Worm (Caenorhabditis elegans) whole organism, young adult: ENCODE data around the gene tsp-8.

ENCODE experiments used
- B0019.2 ChIP-seq: fragments of 200-800 bp; sonication (Bioruptor generic); conservative IDR thresholded peaks from 2 replicates; pipeline ENCODE4 v1.3.6; 2022; ENCODE audit warnings: missing genetic modification reagents, missing genetic modification characterization, missing compliant biosample characterization
- B0035.1 ChIP-seq: sonication (generic microtip); optimal IDR thresholded peaks from 2 replicates; lab custom pipeline; 2016; ENCODE audit warnings: missing genetic modification characterization, mild to moderate bottlenecking, missing compliant biosample characterization, missing genotype, missing genetic modification reagents
- F10E7.11 ChIP-seq: sonication (generic microtip); optimal IDR thresholded peaks from 2 replicates; lab custom pipeline; 2017; ENCODE audit warnings: mild to moderate bottlenecking, missing genetic modification characterization, moderate library complexity, missing compliant biosample characterization
- F22D6.2 ChIP-seq: sonication (generic microtip); optimal IDR thresholded peaks from 2 replicates; lab custom pipeline; 2016; ENCODE audit warnings: mild to moderate bottlenecking, missing genetic modification characterization, missing compliant biosample characterization
- F33H1.4 ChIP-seq: fragments of 200-800 bp; sonication (Bioruptor generic); IDR thresholded peaks from 2 replicates; pipeline ENCODE4 v1.3.6; 2022; ENCODE audit warnings: missing genetic modification reagents, missing genetic modification characterization, missing compliant biosample characterization
- F57A8.1 ChIP-seq: fragments of 200-800 bp; sonication (Bioruptor generic); optimal IDR thresholded peaks from 2 replicates; lab custom pipeline; 2018; ENCODE audit warnings: mild to moderate bottlenecking, missing genetic modification characterization, moderate library complexity, missing compliant biosample characterization
- F57C9.4 ChIP-seq: sonication (generic microtip); optimal IDR thresholded peaks from 2 replicates; lab custom pipeline; 2017; ENCODE audit warnings: mild to moderate bottlenecking, missing genetic modification characterization, missing compliant biosample characterization
- T07F8.4 ChIP-seq: sonication (generic microtip); optimal IDR thresholded peaks from 2 replicates; lab custom pipeline; 2016; ENCODE audit warnings: mild to moderate bottlenecking, missing genetic modification characterization, moderate library complexity, missing compliant biosample characterization
- ZK185.1 ChIP-seq: sonication (generic microtip); optimal IDR thresholded peaks from 2 replicates; lab custom pipeline; 2016; ENCODE audit warnings: mild to moderate bottlenecking, missing genetic modification characterization, missing compliant biosample characterization; ENCODE audit not compliant: poor library complexity, severe bottlenecking
- athp-1 ChIP-seq: sonication (generic microtip); optimal IDR thresholded peaks from 2 replicates; lab custom pipeline; 2017; ENCODE audit warnings: mild to moderate bottlenecking, missing genetic modification characterization, missing compliant biosample characterization
- attf-3 ChIP-seq: fragments of 200-800 bp; sonication (Bioruptor generic); conservative IDR thresholded peaks from 2 replicates; pipeline ENCODE4 v1.3.6; 2022; ENCODE audit warnings: missing genetic modification reagents, missing genetic modification characterization, missing compliant biosample characterization
- attf-5 ChIP-seq: fragments of 200-800 bp; sonication (Bioruptor generic); optimal IDR thresholded peaks from 2 replicates; lab custom pipeline; 2018; ENCODE audit warnings: mild to moderate bottlenecking, missing genetic modification characterization, missing compliant biosample characterization
- bed-2 ChIP-seq: fragments of 200-800 bp; sonication (Bioruptor generic); IDR thresholded peaks from 2 replicates; pipeline ENCODE4 v1.3.6; 2022; ENCODE audit warnings: missing genetic modification reagents, missing genetic modification characterization, missing compliant biosample characterization
- ceh-100 ChIP-seq: fragments of 200-800 bp; sonication (Bioruptor generic); IDR thresholded peaks from 2 replicates; pipeline ENCODE4 v1.3.6; 2022; ENCODE audit warnings: missing genetic modification reagents, missing genetic modification characterization, missing compliant biosample characterization
- ceh-40 ChIP-seq: fragments of 200-800 bp; sonication (Bioruptor generic); IDR thresholded peaks from 2 replicates; pipeline ENCODE4 v1.3.6; 2022; ENCODE audit warnings: missing genetic modification characterization, missing compliant biosample characterization
- chd-7 ChIP-seq: sonication (generic microtip); optimal IDR thresholded peaks from 2 replicates; lab custom pipeline; 2016; ENCODE audit warnings: mild to moderate bottlenecking, missing genetic modification characterization, moderate library complexity, missing compliant biosample characterization
- die-1 ChIP-seq: sonication (generic microtip); optimal IDR thresholded peaks from 2 replicates; lab custom pipeline; 2016; ENCODE audit warnings: missing genotype, mild to moderate bottlenecking, missing genetic modification characterization, missing compliant biosample characterization
- ekl-4 ChIP-seq: fragments of 200-800 bp; sonication (Bioruptor generic); IDR thresholded peaks from 2 replicates; pipeline ENCODE4 v1.3.6; 2022; ENCODE audit warnings: missing genetic modification reagents, missing genetic modification characterization, missing compliant biosample characterization
- ets-4 ChIP-seq: fragments of 200-800 bp; sonication (Bioruptor generic); optimal IDR thresholded peaks from 2 replicates; lab custom pipeline; 2018; ENCODE audit warnings: mild to moderate bottlenecking, missing genetic modification characterization, missing compliant biosample characterization
- hlh-12 ChIP-seq: sonication (generic microtip); optimal IDR thresholded peaks from 2 replicates; lab custom pipeline; 2016; ENCODE audit warnings: missing genetic modification characterization, missing compliant biosample characterization
- hlh-26 ChIP-seq: fragments of 200-800 bp; sonication (Bioruptor generic); conservative IDR thresholded peaks from 2 replicates; pipeline ENCODE4 v1.3.6; 2022; ENCODE audit warnings: missing genetic modification reagents, missing genetic modification characterization, missing compliant biosample characterization
- hmg-20 ChIP-seq: fragments of 200-800 bp; sonication (Bioruptor generic); IDR thresholded peaks from 2 replicates; pipeline ENCODE4 v1.3.6; 2022; ENCODE audit warnings: missing genetic modification reagents, missing genetic modification characterization, missing compliant biosample characterization
- let-526 ChIP-seq: fragments of 200-800 bp; sonication (Bioruptor generic); IDR thresholded peaks from 2 replicates; pipeline ENCODE4 v1.3.6; 2022; ENCODE audit warnings: missing genetic modification reagents, missing genetic modification characterization, missing compliant biosample characterization
- lin-35 ChIP-seq, 3 experiments: fragments of 150-350 bp in 2 of 3; sonication (generic microtip) in 1 of 3; optimal IDR thresholded peaks; 2 replicates each; lab custom pipeline; 2014 to 2018; ENCODE audit warnings: missing biosample characterization in 3 of 3, missing genetic modification characterization in 3 of 3, missing genetic modification reagents in 3 of 3
- lin-54 ChIP-seq: fragments of 200-800 bp; sonication (Bioruptor generic); optimal IDR thresholded peaks from 2 replicates; lab custom pipeline; 2018; ENCODE audit warnings: mild to moderate bottlenecking, missing genetic modification characterization, missing compliant biosample characterization
- lir-1 ChIP-seq: fragments of 200-800 bp; sonication (Bioruptor generic); conservative IDR thresholded peaks from 2 replicates; pipeline ENCODE4 v1.3.6; 2022; ENCODE audit warnings: missing genetic modification reagents, missing genetic modification characterization, missing compliant biosample characterization
- madf-3 ChIP-seq: fragments of 200-800 bp; sonication (Bioruptor generic); IDR thresholded peaks from 2 replicates; pipeline ENCODE4 v1.3.6; 2022; ENCODE audit warnings: missing genetic modification reagents, missing genetic modification characterization, missing compliant biosample characterization
- madf-6 ChIP-seq: fragments of 200-800 bp; sonication (Bioruptor generic); IDR thresholded peaks from 2 replicates; pipeline ENCODE4 v1.3.6; 2022; ENCODE audit warnings: missing genetic modification reagents, missing genetic modification characterization, missing compliant biosample characterization
- mel-28 ChIP-seq: sonication (generic microtip); optimal IDR thresholded peaks from 2 replicates; lab custom pipeline; 2016; ENCODE audit warnings: borderline replicate concordance, mild to moderate bottlenecking, missing genetic modification characterization, missing compliant biosample characterization
- mxl-1 ChIP-seq: sonication (generic microtip); optimal IDR thresholded peaks from 2 replicates; lab custom pipeline; 2016; ENCODE audit warnings: missing genetic modification characterization, missing compliant biosample characterization
- nfyb-1 ChIP-seq: fragments of 200-800 bp; sonication (Bioruptor generic); IDR thresholded peaks from 2 replicates; pipeline ENCODE4 v1.3.6; 2022; ENCODE audit warnings: missing genetic modification reagents, missing genetic modification characterization, missing compliant biosample characterization
- nhr-120 ChIP-seq: fragments of 200-800 bp; sonication (Bioruptor generic); IDR thresholded peaks from 2 replicates; pipeline ENCODE4 v1.3.6; 2022; ENCODE audit warnings: missing genetic modification characterization, missing compliant biosample characterization
- nhr-27 ChIP-seq: fragments of 200-800 bp; sonication (Bioruptor generic); optimal IDR thresholded peaks from 2 replicates; lab custom pipeline; 2018; ENCODE audit warnings: mild to moderate bottlenecking, missing genetic modification characterization, moderate library complexity, missing compliant biosample characterization
- nhr-90 ChIP-seq: sonication (generic microtip); optimal IDR thresholded peaks from 2 replicates; lab custom pipeline; 2016; ENCODE audit warnings: missing genotype, mild to moderate bottlenecking, missing genetic modification characterization, missing compliant biosample characterization
- rcor-1 ChIP-seq: fragments of 200-800 bp; sonication (Bioruptor generic); IDR thresholded peaks from 2 replicates; pipeline ENCODE4 v1.3.6; 2022; ENCODE audit warnings: missing genetic modification reagents, missing genetic modification characterization, missing compliant biosample characterization
- rpc-1 ChIP-seq, 2 experiments: fragments of 150-350 bp in 1 of 2; sonication (generic microtip) in 1 of 2; optimal IDR thresholded peaks; 2 replicates each; lab custom pipeline; 2014 to 2018; ENCODE audit warnings: missing biosample characterization in 1 of 2, missing genetic modification characterization in 1 of 2, missing genetic modification reagents in 1 of 2, missing genotype in 1 of 2
- snpc-4 ChIP-seq, 5 experiments: fragments of 150-350 bp in 1 of 5; sonication (generic microtip) in 4 of 5; optimal IDR thresholded peaks; 2 replicates each; lab custom pipeline; 2014 to 2018; ENCODE audit warnings: missing genetic modification characterization in 5 of 5, missing biosample characterization in 3 of 5, antibody characterized with exemption in 2 of 5, mild to moderate bottlenecking in 2 of 5, missing compliant biosample characterization in 2 of 5, missing genotype in 2 of 5, moderate library complexity in 2 of 5, missing genetic modification reagents in 1 of 5
- somi-1 ChIP-seq: fragments of 200-800 bp; sonication (Bioruptor generic); optimal IDR thresholded peaks from 2 replicates; lab custom pipeline; 2018; ENCODE audit warnings: mild to moderate bottlenecking, missing genetic modification characterization, missing compliant biosample characterization
- sptf-2 ChIP-seq: fragments of 200-800 bp; sonication (Bioruptor generic); optimal IDR thresholded peaks from 2 replicates; lab custom pipeline; 2018; ENCODE audit warnings: mild to moderate bottlenecking, missing genetic modification characterization, missing compliant biosample characterization
- tbx-9 ChIP-seq: sonication (generic microtip); optimal IDR thresholded peaks from 2 replicates; lab custom pipeline; 2016; ENCODE audit warnings: borderline replicate concordance, missing genetic modification characterization, inconsistent platforms, missing compliant biosample characterization
- tlf-1 ChIP-seq: fragments of 200-800 bp; sonication (Bioruptor generic); optimal IDR thresholded peaks from 2 replicates; lab custom pipeline; 2018; ENCODE audit warnings: mild to moderate bottlenecking, missing genetic modification characterization, missing compliant biosample characterization
- unc-130 ChIP-seq: sonication (generic microtip); optimal IDR thresholded peaks from 2 replicates; lab custom pipeline; 2016; ENCODE audit warnings: missing genetic modification reagents, missing genetic modification characterization, missing compliant biosample characterization
- zim-3 ChIP-seq: sonication (generic microtip); optimal IDR thresholded peaks from 2 replicates; lab custom pipeline; 2017; ENCODE audit warnings: mild to moderate bottlenecking, missing genetic modification characterization, moderate library complexity, missing compliant biosample characterization
- ztf-22 ChIP-seq: fragments of 200-800 bp; sonication (Bioruptor generic); optimal IDR thresholded peaks from 2 replicates; lab custom pipeline; 2018; ENCODE audit warnings: mild to moderate bottlenecking, missing genetic modification characterization, moderate library complexity, missing compliant biosample characterization
- ztf-26 ChIP-seq: sonication (generic microtip); optimal IDR thresholded peaks from 2 replicates; lab custom pipeline; 2017; ENCODE audit warnings: missing genetic modification characterization, missing compliant biosample characterization
- ztf-28 ChIP-seq: fragments of 200-800 bp; sonication (Bioruptor generic); IDR thresholded peaks from 2 replicates; pipeline ENCODE4 v1.3.6; 2022; ENCODE audit warnings: missing genetic modification reagents, missing genetic modification characterization, missing compliant biosample characterization
- ztf-3 ChIP-seq: fragments of 200-800 bp; sonication (Bioruptor generic); optimal IDR thresholded peaks from 2 replicates; lab custom pipeline; 2018; ENCODE audit warnings: mild to moderate bottlenecking, missing genetic modification characterization, missing compliant biosample characterization

tsp-8 gene

ce11 chrX:14753514-14754076 lies 24.3 kb upstream of the tsp-8 start, which contains the start of gene sucl-1 (continued):
- peak; percentile 12 for TF ChIP-seq tlf-1 (GFP tag; lab: Kevin White, UChicago)
- TF ChIP-seq rpc-1 (optimal IDR thresholded peaks at IDR 0.05; lab: Kevin White, UChicago), result no peak
- TF ChIP-seq rpc-1 (tag; optimal IDR thresholded peaks at IDR 0.05; lab: Kevin White, UChicago), result no peak
- no peak for TF ChIP-seq nhr-120 (GFP tag; lab: Robert Waterston, UW)
- no peak for TF ChIP-seq mxl-1 (tag; lab: Kevin White, UChicago)
- TF ChIP-seq ztf-26 (tag; lab: Kevin White, UChicago), result peak; percentile 73
- TF ChIP-seq unc-130 (GFP tag; lab: Kevin White, UChicago), result no peak
- peak; percentile 89 for TF ChIP-seq attf-5 (GFP tag; lab: Kevin White, UChicago)
- TF ChIP-seq F33H1.4 (GFP tag; lab: Robert Waterston, UW), result no peak
- TF ChIP-seq F22D6.2 (tag; lab: Kevin White, UChicago), result peak; percentile 58
- TF ChIP-seq mel-28 (tag; lab: Kevin White, UChicago), result no peak
- TF ChIP-seq chd-7, result peak; percentile 70
- TF ChIP-seq F57A8.1 (GFP tag; lab: Kevin White, UChicago), result no peak
- TF ChIP-seq ekl-4, result no peak
- no peak for TF ChIP-seq let-526 (GFP tag; lab: Robert Waterston, UW)
- peak; percentile 50 for TF ChIP-seq lin-54 (GFP tag; lab: Kevin White, UChicago)
- no peak for TF ChIP-seq F10E7.11
- no peak for TF ChIP-seq sptf-2
- peak in 1 of 3 experiments; percentile 64 for TF ChIP-seq lin-35 (GFP tag; optimal IDR thresholded peaks at IDR 0.05; lab: Kevin White, UChicago)
- TF ChIP-seq die-1 (tag; lab: Kevin White, UChicago), result peak; percentile 52
- no peak for TF ChIP-seq athp-1
- no peak for TF ChIP-seq F57C9.4 (tag; lab: Kevin White, UChicago)
- TF ChIP-seq hlh-26 (GFP tag; lab: Robert Waterston, UW), result no peak
- TF ChIP-seq attf-3 (GFP tag; lab: Robert Waterston, UW), result 0 out of 2 replicates have a peak, but pooled peaks have one; percentile 36
- TF ChIP-seq somi-1, result peak; percentile 35
- TF ChIP-seq ztf-22, result no peak
- TF ChIP-seq B0035.1 (tag; lab: Kevin White, UChicago), result no peak
- no peak for TF ChIP-seq ceh-40
- no peak for TF ChIP-seq ztf-3 (GFP tag; lab: Kevin White, UChicago)
- TF ChIP-seq nhr-27 (tag; lab: Kevin White, UChicago), result no peak
- TF ChIP-seq madf-6, result peak; percentile 27; the same call in 1 of the 2 replicates
- TF ChIP-seq nfyb-1 (GFP tag; lab: Robert Waterston, UW), result peak; percentile 84
- TF ChIP-seq nhr-90 (tag; lab: Kevin White, UChicago), result peak; percentile 55
- no peak for TF ChIP-seq hlh-12 (tag; lab: Kevin White, UChicago)
- TF ChIP-seq snpc-4 (GFP tag; optimal IDR thresholded peaks at IDR 0.05; lab: Kevin White, UChicago), result peak; percentile 32
- TF ChIP-seq snpc-4 (tag; optimal IDR thresholded peaks at IDR 0.05; lab: Kevin White, UChicago), result peak; percentile 68 to 75 (median 72)
- no peak for TF ChIP-seq tbx-9
- TF ChIP-seq zim-3 (tag; lab: Kevin White, UChicago), result no peak
- no peak for TF ChIP-seq ceh-100 (GFP tag; lab: Robert Waterston, UW)
- no peak for TF ChIP-seq B0019.2 (GFP tag; lab: Robert Waterston, UW)
- peak; percentile 86 for TF ChIP-seq ets-4 (GFP tag; lab: Kevin White, UChicago)
- TF ChIP-seq rcor-1 (GFP tag; lab: Robert Waterston, UW), result peak; percentile 69
- TF ChIP-seq madf-3 (GFP tag; lab: Robert Waterston, UW), result no peak
- no peak for TF ChIP-seq bed-2 (GFP tag; lab: Robert Waterston, UW)
- 0 out of 2 replicates have a peak, but pooled peaks have one; percentile 35 for TF ChIP-seq lir-1 (GFP tag; lab: Robert Waterston, UW)
- no peak for TF ChIP-seq T07F8.4 (tag; lab: Kevin White, UChicago)
- TF ChIP-seq ztf-28, result no peak
- no peak for TF ChIP-seq ZK185.1 (tag; lab: Kevin White, UChicago)
- no peak for TF ChIP-seq hmg-20 (GFP tag; lab: Robert Waterston, UW)
